Fruit fly (Drosophila melanogaster) whole organism, embryonic: ENCODE measurements around the gene Tcs6.

Source experiments
- Adf1 ChIP-seq: fragments of 200-800 bp; sonication (Bioruptor generic); IDR thresholded peaks from 2 replicates; pipeline ENCODE4 v1.3.6; 2022; ENCODE audit warnings: missing biosample characterization, missing genetic modification characterization
- Antp ChIP-seq: fragments of 200-800 bp; sonication (Bioruptor generic); optimal IDR thresholded peaks from 3 replicates; lab custom pipeline; 2016; ENCODE audit warnings: missing biosample characterization, missing genetic modification characterization
- Bgb ChIP-seq: fragments of 200-800 bp; sonication (Bioruptor generic); IDR thresholded peaks from 2 replicates; pipeline ENCODE4 v1.3.6; 2022; ENCODE audit warnings: missing biosample characterization, missing genetic modification characterization; ENCODE audit not compliant: partially characterized antibody
- CG10321 ChIP-seq: fragments of 200-800 bp; sonication (Bioruptor generic); IDR thresholded peaks from 2 replicates; pipeline ENCODE4 v1.3.6; 2022; ENCODE audit warnings: missing biosample characterization, missing genetic modification characterization
- CG10565 ChIP-seq: fragments of 200-800 bp; sonication (Bioruptor generic); optimal IDR thresholded peaks from 3 replicates; lab custom pipeline; 2016; ENCODE audit warnings: missing biosample characterization, mild to moderate bottlenecking, missing genetic modification characterization
- CG11504 ChIP-seq: fragments of 200-800 bp; sonication (Bioruptor generic); optimal IDR thresholded peaks from 3 replicates; lab custom pipeline; 2019; ENCODE audit warnings: missing biosample characterization, mild to moderate bottlenecking, missing genetic modification characterization, moderate library complexity
- CG12155 ChIP-seq: fragments of 200-800 bp; sonication (Bioruptor generic); optimal IDR thresholded peaks from 3 replicates; lab custom pipeline; 2016; ENCODE audit warnings: missing biosample characterization, missing genetic modification characterization
- CG15514 ChIP-seq: fragments of 200-800 bp; sonication (Bioruptor generic); optimal IDR thresholded peaks from 3 replicates; lab custom pipeline; 2017; ENCODE audit warnings: missing biosample characterization, missing genetic modification characterization, mild to moderate bottlenecking, moderate library complexity, missing genetic modification reagents
- CG15601 ChIP-seq: fragments of 200-800 bp; sonication (Bioruptor generic); optimal IDR thresholded peaks from 3 replicates; lab custom pipeline; 2019; ENCODE audit warnings: missing biosample characterization, mild to moderate bottlenecking, missing genetic modification characterization, moderate library complexity
- CG1603 ChIP-seq: fragments of 200-800 bp; sonication (Bioruptor generic); optimal IDR thresholded peaks from 2 replicates; lab custom pipeline; 2019; ENCODE audit warnings: missing biosample characterization, mild to moderate bottlenecking, missing genetic modification characterization, moderate library complexity
- CG17612 ChIP-seq: fragments of 200-800 bp; sonication (Bioruptor generic); IDR thresholded peaks from 2 replicates; pipeline ENCODE4 v1.3.6; 2022; ENCODE audit warnings: missing biosample characterization, missing genetic modification characterization
- CG18011 ChIP-seq: fragments of 200-800 bp; sonication (Bioruptor generic); optimal IDR thresholded peaks from 2 replicates; lab custom pipeline; 2017; ENCODE audit warnings: missing biosample characterization, missing genetic modification characterization, mild to moderate bottlenecking, moderate library complexity, missing genotype
- CG2712 ChIP-seq: fragments of 200-800 bp; optimal IDR thresholded peaks from 3 replicates; lab custom pipeline; 2019; ENCODE audit warnings: missing biosample characterization, mild to moderate bottlenecking, missing genetic modification characterization, moderate library complexity
- CG31365 ChIP-seq: fragments of 200-800 bp; sonication (Bioruptor generic); optimal IDR thresholded peaks from 2 replicates; lab custom pipeline; 2018; ENCODE audit warnings: missing biosample characterization, mild to moderate bottlenecking, missing genetic modification characterization
- CG3281 ChIP-seq: fragments of 200-800 bp; sonication (Bioruptor generic); optimal IDR thresholded peaks from 3 replicates; lab custom pipeline; 2017; ENCODE audit warnings: missing biosample characterization, mild to moderate bottlenecking, missing genetic modification characterization
- CG4707 ChIP-seq: fragments of 200-800 bp; sonication (Bioruptor generic); optimal IDR thresholded peaks from 2 replicates; lab custom pipeline; 2018; ENCODE audit warnings: missing biosample characterization, mild to moderate bottlenecking, missing genetic modification characterization, moderate library complexity
- CG6765 ChIP-seq: fragments of 200-800 bp; sonication (Bioruptor generic); optimal IDR thresholded peaks from 3 replicates; lab custom pipeline; 2017; ENCODE audit warnings: missing biosample characterization, mild to moderate bottlenecking, missing genetic modification characterization
- CG6791 ChIP-seq: fragments of 200-800 bp; sonication (Bioruptor generic); IDR thresholded peaks from 3 replicates; pipeline ENCODE4 v1.3.6; 2022; ENCODE audit warnings: missing biosample characterization, missing genetic modification characterization; ENCODE audit not compliant: partially characterized antibody
- CG8281 ChIP-seq: fragments of 200-800 bp; sonication (Bioruptor generic); optimal IDR thresholded peaks from 2 replicates; lab custom pipeline; 2018; ENCODE audit warnings: missing biosample characterization, mild to moderate bottlenecking, missing genetic modification characterization, moderate library complexity
- CTCF ChIP-seq: fragments of 200-800 bp; sonication (Bioruptor generic); optimal IDR thresholded peaks from 2 replicates; lab custom pipeline; 2017; ENCODE audit warnings: missing biosample characterization, mild to moderate bottlenecking, missing genetic modification characterization, moderate library complexity
- CoRest ChIP-seq: fragments of 200-800 bp; sonication (Bioruptor generic); optimal IDR thresholded peaks from 3 replicates; lab custom pipeline; 2018; ENCODE audit warnings: missing biosample characterization, mild to moderate bottlenecking, missing genetic modification characterization, moderate library complexity
- Dek ChIP-seq: fragments of 200-800 bp; sonication (Bioruptor generic); optimal IDR thresholded peaks from 3 replicates; lab custom pipeline; 2019; ENCODE audit warnings: missing biosample characterization, mild to moderate bottlenecking, missing genetic modification characterization, moderate library complexity
- Dp ChIP-seq: fragments of 200-800 bp; sonication (Bioruptor generic); optimal IDR thresholded peaks from 2 replicates; lab custom pipeline; 2018; ENCODE audit warnings: missing biosample characterization, mild to moderate bottlenecking, missing genetic modification characterization, moderate library complexity
- Eip74EF ChIP-seq, 2 experiments: fragments of 200-800 bp in 1 of 2; fragments of >200 bp in 1 of 2; sonication (Bioruptor generic) in 1 of 2; optimal IDR thresholded peaks; 2 replicates each; lab custom pipeline; 2017 to 2019; ENCODE audit warnings: missing biosample characterization in 2 of 2, missing genetic modification characterization in 2 of 2, mild to moderate bottlenecking in 1 of 2, moderate library complexity in 1 of 2
- Ets97D ChIP-seq: fragments of 200-800 bp; sonication (Bioruptor generic); optimal IDR thresholded peaks from 3 replicates; lab custom pipeline; 2016; ENCODE audit warnings: missing biosample characterization, missing genetic modification characterization
- Fer1 ChIP-seq: fragments of 200-800 bp; sonication (Bioruptor generic); optimal IDR thresholded peaks from 2 replicates; lab custom pipeline; 2017; ENCODE audit warnings: missing biosample characterization, mild to moderate bottlenecking, missing genetic modification characterization
- Gsc ChIP-seq: fragments of 200-800 bp; sonication (Bioruptor generic); IDR thresholded peaks from 2 replicates; pipeline ENCODE4 v1.3.6; 2022; ENCODE audit warnings: missing biosample characterization, missing genetic modification characterization
- HmgZ ChIP-seq: fragments of 200-800 bp; sonication (Bioruptor generic); optimal IDR thresholded peaks from 2 replicates; lab custom pipeline; 2018; ENCODE audit warnings: missing biosample characterization, mild to moderate bottlenecking, missing genetic modification characterization
- Lhr ChIP-seq: fragments of 200-800 bp; sonication (Bioruptor generic); optimal IDR thresholded peaks from 3 replicates; lab custom pipeline; 2017; ENCODE audit warnings: mild to moderate bottlenecking, missing biosample characterization, missing genetic modification reagents, missing genetic modification characterization
- Med ChIP-seq: fragments of 200-800 bp; sonication (Bioruptor generic); peaks from one replicate; lab custom pipeline; 2016; ENCODE audit warnings: missing biosample characterization, missing genetic modification characterization, mild to moderate bottlenecking, inconsistent platforms, moderate library complexity
- Nf-YC ChIP-seq: fragments of 200-800 bp; optimal IDR thresholded peaks from 3 replicates; lab custom pipeline; 2019; ENCODE audit warnings: missing biosample characterization, mild to moderate bottlenecking, missing genetic modification characterization, moderate library complexity
- Opbp ChIP-seq: fragments of 200-800 bp; sonication (Bioruptor generic); IDR thresholded peaks from 3 replicates; pipeline ENCODE4 v1.3.6; 2022; ENCODE audit warnings: missing biosample characterization, missing genetic modification characterization; ENCODE audit not compliant: partially characterized antibody
- Pdp1 ChIP-seq, 2 experiments: fragments of 200-800 bp; sonication (Bioruptor generic); optimal IDR thresholded peaks; 3 replicates each; lab custom pipeline; 2016; ENCODE audit warnings: missing biosample characterization in 2 of 2, missing genetic modification characterization in 2 of 2, mild to moderate bottlenecking in 1 of 2, moderate library complexity in 1 of 2
- Poxn ChIP-seq: fragments of 200-800 bp; sonication (Bioruptor generic); IDR thresholded peaks from 2 replicates; pipeline ENCODE4 v1.3.6; 2022; ENCODE audit warnings: missing biosample characterization, missing genetic modification characterization
- Spps ChIP-seq: fragments of 200-800 bp; sonication (Bioruptor generic); optimal IDR thresholded peaks from 2 replicates; lab custom pipeline; 2018; ENCODE audit warnings: missing biosample characterization, mild to moderate bottlenecking, missing genetic modification characterization
- az2 ChIP-seq: fragments of 200-800 bp; sonication (Bioruptor generic); optimal IDR thresholded peaks from 3 replicates; lab custom pipeline; 2016; ENCODE audit warnings: missing biosample characterization, missing genetic modification characterization
- btn ChIP-seq: fragments of 200-800 bp; sonication (Bioruptor generic); optimal IDR thresholded peaks from 2 replicates; lab custom pipeline; 2016; ENCODE audit warnings: missing biosample characterization, missing genetic modification characterization
- ci ChIP-seq: fragments of 200-800 bp; sonication (Bioruptor generic); IDR thresholded peaks from 3 replicates; pipeline ENCODE4 v1.3.6; 2022; ENCODE audit warnings: missing biosample characterization, missing genetic modification characterization
- fd3F ChIP-seq: fragments of 200-800 bp; sonication (Bioruptor generic); optimal IDR thresholded peaks from 2 replicates; lab custom pipeline; 2018; ENCODE audit warnings: missing biosample characterization, mild to moderate bottlenecking, missing genetic modification characterization, moderate library complexity
- gcm ChIP-seq: fragments of 200-800 bp; sonication (Bioruptor generic); optimal IDR thresholded peaks from 2 replicates; lab custom pipeline; 2019; ENCODE audit warnings: missing biosample characterization, mild to moderate bottlenecking, missing genetic modification characterization, moderate library complexity
- gfzf ChIP-seq: fragments of 200-800 bp; sonication (Bioruptor generic); optimal IDR thresholded peaks from 2 replicates; lab custom pipeline; 2016; ENCODE audit warnings: missing biosample characterization, mild to moderate bottlenecking, missing genetic modification characterization, moderate library complexity
- knrl ChIP-seq: fragments of 200-800 bp; sonication (Bioruptor generic); IDR thresholded peaks from 3 replicates; pipeline ENCODE4 v1.3.6; 2022; ENCODE audit warnings: missing biosample characterization, missing genetic modification characterization; ENCODE audit not compliant: partially characterized antibody
- mam ChIP-seq: fragments of 200-800 bp; sonication (Bioruptor generic); optimal IDR thresholded peaks from 3 replicates; lab custom pipeline; 2016; ENCODE audit warnings: missing biosample characterization, missing genetic modification characterization
- nmo ChIP-seq: fragments of 200-800 bp; sonication (Bioruptor generic); optimal IDR thresholded peaks from 2 replicates; lab custom pipeline; 2018; ENCODE audit warnings: missing biosample characterization, mild to moderate bottlenecking, missing genetic modification characterization, moderate library complexity
- pzg ChIP-seq: fragments of 200-800 bp; sonication (Bioruptor generic); optimal IDR thresholded peaks from 3 replicates; lab custom pipeline; 2018; ENCODE audit warnings: missing biosample characterization, mild to moderate bottlenecking, missing genetic modification characterization, moderate library complexity
- ro ChIP-seq: fragments of 200-800 bp; sonication (Bioruptor generic); IDR thresholded peaks from 2 replicates; pipeline ENCODE4 v1.3.6; 2022; ENCODE audit warnings: missing biosample characterization, missing genetic modification characterization
- sd ChIP-seq: fragments of 200-800 bp; sonication (Bioruptor generic); optimal IDR thresholded peaks from 3 replicates; lab custom pipeline; 2018; ENCODE audit warnings: missing biosample characterization, mild to moderate bottlenecking, missing genetic modification characterization, moderate library complexity
- sug ChIP-seq: fragments of 200-800 bp; optimal IDR thresholded peaks from 2 replicates; lab custom pipeline; 2019; ENCODE audit warnings: missing biosample characterization, mild to moderate bottlenecking, missing genetic modification characterization, moderate library complexity
- trh ChIP-seq: fragments of 200-800 bp; sonication (Bioruptor generic); optimal IDR thresholded peaks from 2 replicates; lab custom pipeline; 2016; ENCODE audit warnings: missing biosample characterization, missing genetic modification characterization
- usp ChIP-seq: fragments of >200 bp; optimal IDR thresholded peaks from 2 replicates; lab custom pipeline; 2017; ENCODE audit warnings: missing biosample characterization, missing genetic modification characterization

The Tcs6 gene

dm6 chr3R:26103440-26103839 is 45.4 kb upstream of the Tcs6 start:
- TF ChIP-seq Poxn: no peak
- TF ChIP-seq gcm (GFP tag; lab: Kevin White, UChicago): no peak
- TF ChIP-seq CG6765 (GFP tag; lab: Kevin White, UChicago): no peak
- no peak for TF ChIP-seq Fer1 (GFP tag; lab: Kevin White, UChicago)
- peak; percentile 65 for TF ChIP-seq CG11504 (tag; lab: Kevin White, UChicago)
- peak; percentile 57 for TF ChIP-seq CG2712 (tag; lab: Kevin White, UChicago)
- TF ChIP-seq sug (tag; lab: Kevin White, UChicago): no peak
- TF ChIP-seq Spps (tag; lab: Kevin White, UChicago): no peak
- TF ChIP-seq CG1603 (tag; lab: Kevin White, UChicago): peak; percentile 31
- peak; percentile 99 for TF ChIP-seq CG31365 (tag; lab: Kevin White, UChicago)
- TF ChIP-seq knrl (GFP tag; lab: Robert Waterston, UW): peak; percentile 42; the same call in 1 of the 3 replicates
- TF ChIP-seq Antp (GFP tag; lab: Kevin White, UChicago): no peak
- no peak for TF ChIP-seq CG8281 (tag; lab: Kevin White, UChicago)
- TF ChIP-seq nmo (GFP tag; lab: Kevin White, UChicago): peak; percentile 6
- no peak for TF ChIP-seq trh
- TF ChIP-seq mam (GFP tag; lab: Kevin White, UChicago): no peak
- TF ChIP-seq CG15601 (tag; lab: Kevin White, UChicago): peak; percentile 38
- peak; percentile 52 for TF ChIP-seq Med
- TF ChIP-seq CG3281 (GFP tag; lab: Kevin White, UChicago): no peak
- TF ChIP-seq btn (GFP tag; lab: Kevin White, UChicago): no peak
- TF ChIP-seq CG18011 (GFP tag; lab: Kevin White, UChicago): no peak
- TF ChIP-seq CG15514: peak; percentile 3
- no peak for TF ChIP-seq CG6791 (GFP tag; lab: Robert Waterston, UW)
- TF ChIP-seq usp (GFP tag; lab: Kevin White, UChicago): no peak
- no peak for TF ChIP-seq CG10321 (GFP tag; lab: Robert Waterston, UW)
- TF ChIP-seq Lhr: peak; percentile 30
- peak; percentile 48 for TF ChIP-seq CTCF (GFP tag; lab: Kevin White, UChicago)
- peak; percentile 94 for TF ChIP-seq sd (tag; lab: Kevin White, UChicago)
- no peak for TF ChIP-seq Gsc (GFP tag; lab: Robert Waterston, UW)
- TF ChIP-seq CoRest (tag; lab: Kevin White, UChicago): peak; percentile 35
- TF ChIP-seq pzg (GFP tag; lab: Kevin White, UChicago): peak; percentile 46
- TF ChIP-seq CG17612 (GFP tag; lab: Robert Waterston, UW): no peak
- peak; percentile 100 for TF ChIP-seq Dp (GFP tag; lab: Kevin White, UChicago)
- TF ChIP-seq Pdp1 (GFP tag; optimal IDR thresholded peaks at IDR 0.05; lab: Kevin White, UChicago): no peak
- no peak for TF ChIP-seq CG12155 (GFP tag; lab: Kevin White, UChicago)
- TF ChIP-seq Opbp: peak; percentile 17; the same call in 1 of the 3 replicates
- TF ChIP-seq Ets97D (GFP tag; lab: Kevin White, UChicago): peak; percentile 12
- no peak; the same call in 1 of the 2 replicates for TF ChIP-seq Bgb (GFP tag; lab: Robert Waterston, UW)
- peak; percentile 3 for TF ChIP-seq gfzf
- TF ChIP-seq Nf-YC (tag; lab: Kevin White, UChicago): peak; percentile 34
- no peak for TF ChIP-seq ro (GFP tag; lab: Robert Waterston, UW)
- TF ChIP-seq CG4707 (GFP tag; lab: Kevin White, UChicago): no peak
- TF ChIP-seq Adf1 (GFP tag; lab: Robert Waterston, UW): peak; percentile 68
- peak; percentile 13 for TF ChIP-seq Dek (tag; lab: Kevin White, UChicago)
- peak in 1 of 2 experiments; percentile 56 for TF ChIP-seq Eip74EF (GFP tag; optimal IDR thresholded peaks at IDR 0.05; lab: Kevin White, UChicago)
- no peak for TF ChIP-seq fd3F (GFP tag; lab: Kevin White, UChicago)
- no peak for TF ChIP-seq az2 (GFP tag; lab: Kevin White, UChicago)
- TF ChIP-seq HmgZ: peak; percentile 62
- no peak for TF ChIP-seq CG10565 (GFP tag; lab: Kevin White, UChicago)
- no peak for TF ChIP-seq ci (GFP tag; lab: Robert Waterston, UW)
